Worm (Caenorhabditis elegans): ENCODE data around the gene B0334.4.

B0334.4 gene

DNA sequence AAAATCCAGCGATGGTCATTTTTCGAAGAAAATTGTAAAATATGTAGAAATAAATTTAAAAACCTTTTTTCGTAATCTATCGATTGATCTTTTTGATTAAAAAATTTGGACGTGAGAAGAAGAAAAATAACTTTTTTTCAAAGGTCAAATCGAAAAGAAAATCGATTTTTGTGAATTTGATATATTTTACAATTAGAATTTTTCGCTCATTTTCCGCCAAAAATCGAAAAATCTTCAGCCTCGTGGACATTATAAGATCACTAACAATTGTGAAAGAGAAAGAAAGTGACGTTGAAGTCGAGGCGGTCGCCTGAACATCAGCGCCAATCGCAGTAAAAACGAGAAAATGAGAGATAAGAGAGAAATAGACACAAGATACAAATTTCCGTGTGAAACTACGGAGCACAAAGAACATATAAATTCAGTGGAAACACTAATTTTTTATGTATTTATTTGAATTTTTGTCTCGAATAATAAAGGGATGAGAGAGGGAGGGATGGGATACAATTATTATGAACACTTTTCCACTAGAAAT lies 25.9 kb upstream of the B0334.4 start, which contains the start of gene cisd-1 (continued):
- TF ChIP-seq nhr-19 (GFP tag; conservative IDR thresholded peaks at IDR 0.05) (peak; percentile 30; the same call in 1 of the 2 replicates), aha-1 (tag; optimal IDR thresholded peaks at IDR 0.05) (no peak), pqm-1 (tag; optimal IDR thresholded peaks at IDR 0.05) (no peak), nhr-76 (tag; optimal IDR thresholded peaks at IDR 0.05) (no peak), fkh-8 (tag; optimal IDR thresholded peaks at IDR 0.05) (no peak), ama-1 (optimal IDR thresholded peaks at IDR 0.05) (no peak), unc-130 (tag; optimal IDR thresholded peaks at IDR 0.05) (no peak), efl-3 (GFP tag; optimal IDR thresholded peaks at IDR 0.05) (no peak), ceh-90 (tag; optimal IDR thresholded peaks at IDR 0.05) (no peak), nhr-12 (tag; optimal IDR thresholded peaks at IDR 0.05) (no peak), C34B4.2 (tag; optimal IDR thresholded peaks at IDR 0.05) (no peak), fos-1 (tag; optimal IDR thresholded peaks at IDR 0.05) (no peak), ztf-4 (tag; optimal IDR thresholded peaks at IDR 0.05) (no peak), nhr-20 (tag; optimal IDR thresholded peaks at IDR 0.05) (no peak), Y116A8C.19 (tag; optimal IDR thresholded peaks at IDR 0.05; ENCODE audit: borderline replicate concordance) (no peak), mab-9 (GFP tag; IDR thresholded peaks at IDR 0.05) (no peak), ces-1 (GFP tag; optimal IDR thresholded peaks at IDR 0.05) (no peak), egl-13 (tag; optimal IDR thresholded peaks at IDR 0.05) (no peak), ets-5 (GFP tag; IDR thresholded peaks at IDR 0.05) (no peak), vab-15 (tag; optimal IDR thresholded peaks at IDR 0.05) (no peak), sptf-1 (tag; optimal IDR thresholded peaks at IDR 0.05) (no peak), aly-2 (tag; optimal IDR thresholded peaks at IDR 0.05) (no peak), nhr-71 (tag; optimal IDR thresholded peaks at IDR 0.05) (peak; percentile 32), blmp-1 (tag; optimal IDR thresholded peaks at IDR 0.05) (peak; percentile 82), egl-27 (tag; optimal IDR thresholded peaks at IDR 0.05) (no peak), skn-1 (tag; optimal IDR thresholded peaks at IDR 0.05) (no peak), ceh-8 (GFP tag; optimal IDR thresholded peaks at IDR 0.05) (no peak)

DNA sequence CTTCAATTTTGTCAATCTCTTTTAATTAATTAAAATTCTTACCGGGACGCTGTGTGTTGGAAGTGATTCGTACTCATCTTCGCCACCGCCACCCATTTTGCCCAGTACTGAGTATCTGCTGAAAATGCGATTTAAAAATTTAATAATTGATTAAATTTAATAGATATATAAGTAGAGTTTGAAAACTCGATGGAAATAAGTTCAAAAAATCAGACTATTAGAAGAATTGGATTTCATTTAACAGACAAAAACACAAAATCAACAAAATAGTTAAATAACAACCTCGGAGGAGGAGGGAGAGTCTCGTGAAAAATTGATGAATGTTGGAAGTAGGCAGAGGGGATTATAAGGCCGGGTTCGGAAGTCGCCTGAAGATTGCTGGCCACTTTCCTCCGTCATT lies 23.6 kb upstream of the B0334.4 start, which contains the start of gene mfn-1:
mfn-1 (minus strand) TSS at position 101 of the 400 bp plus-strand sequence.
- TF ChIP-seq lin-14 (GFP tag; optimal IDR thresholded peaks at IDR 0.05): no peak
- no peak for TF ChIP-seq efl-1 (optimal IDR thresholded peaks at IDR 0.05)
- TF ChIP-seq efl-1 (GFP tag; optimal IDR thresholded peaks at IDR 0.05 in 1 of 2): peak in 1 of 2 experiments; percentile 26

DNA sequence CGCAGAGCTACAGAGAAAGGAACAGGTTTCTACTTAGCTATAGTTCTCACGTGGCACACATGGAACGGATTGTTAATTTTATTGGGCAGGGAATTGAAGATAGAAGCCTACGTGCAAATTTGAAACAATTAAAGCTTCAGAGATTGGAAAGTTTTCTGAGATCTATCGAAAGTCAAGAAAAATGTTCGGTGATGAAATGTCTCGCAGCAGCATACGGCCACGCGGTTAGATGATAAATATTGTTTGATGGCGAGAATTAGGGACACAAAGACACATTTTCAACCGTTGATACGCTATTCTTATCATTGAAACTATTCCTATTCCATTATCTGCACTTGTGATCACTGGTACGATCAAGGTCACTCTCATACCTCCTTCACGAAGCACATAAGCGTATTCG lies 22.9 kb upstream of the B0334.4 start:
- TF ChIP-seq unc-130 (tag; optimal IDR thresholded peaks at IDR 0.05) (peak; percentile 22), tlp-1 (tag; optimal IDR thresholded peaks at IDR 0.05) (no peak), nhr-20 (tag; optimal IDR thresholded peaks at IDR 0.05) (peak; percentile 65), unc-30 (tag; optimal IDR thresholded peaks at IDR 0.05) (no peak), ceh-82 (tag; optimal IDR thresholded peaks at IDR 0.05) (no peak), tbx-2 (tag; optimal IDR thresholded peaks at IDR 0.05) (peak; percentile 2), hpl-2 (GFP tag; optimal IDR thresholded peaks at IDR 0.05) (no peak), nhr-90 (tag; optimal IDR thresholded peaks at IDR 0.05; ENCODE audit: poor library complexity) (peak; percentile 13), elt-3 (tag; optimal IDR thresholded peaks at IDR 0.05) (peak; percentile 2 to 93 (median 73)), blmp-1 (tag; optimal IDR thresholded peaks at IDR 0.05) (peak; percentile 97), nhr-84 (tag; optimal IDR thresholded peaks at IDR 0.05) (no peak), nhr-71 (tag; optimal IDR thresholded peaks at IDR 0.05) (peak; percentile 48), mdl-1 (tag; optimal IDR thresholded peaks at IDR 0.05) (peak in 1 of 2 experiments; percentile 71), C04F5.9 (tag; optimal IDR thresholded peaks at IDR 0.05) (no peak), skn-1 (tag; optimal IDR thresholded peaks at IDR 0.05) (no peak), nhr-85 (tag) (peak; percentile 72), snu-23 (GFP tag; optimal IDR thresholded peaks at IDR 0.05) (peak; percentile 31), swsn-7 (tag; optimal IDR thresholded peaks at IDR 0.05) (no peak), nhr-237 (tag; optimal IDR thresholded peaks at IDR 0.05) (no peak), lin-35 (GFP tag; optimal IDR thresholded peaks at IDR 0.05) (peak in 1 of 2 experiments; percentile 56), dpl-1 (GFP tag; optimal IDR thresholded peaks at IDR 0.05) (peak in 1 of 3 experiments; percentile 30), F16B12.6 (tag; optimal IDR thresholded peaks at IDR 0.05) (no peak), lin-14 (GFP tag; optimal IDR thresholded peaks at IDR 0.05) (peak; percentile 59)

Measured in whole organism, L1 larva.